Worm (Caenorhabditis elegans) whole organism, midembryonic: ENCODE data around the gene daf-41.
A peak's percentile ranks its signal among the peaks of the same experiment; 100 is the strongest.

Experiments
- T22C8.4 ChIP-seq: fragments of 200-800 bp; sonication (Bioruptor generic); IDR thresholded peaks from 2 replicates; pipeline ENCODE4 v1.3.6; 2022; ENCODE audit warnings: missing genetic modification characterization, missing compliant biosample characterization
- cog-1 ChIP-seq: sonication (generic microtip); optimal IDR thresholded peaks from 2 replicates; lab custom pipeline; 2016; ENCODE audit warnings: missing genetic modification characterization, missing compliant biosample characterization
- flt-1 ChIP-seq: fragments of 200-800 bp; sonication (Bioruptor generic); IDR thresholded peaks from 2 replicates; pipeline ENCODE4 v1.3.6; 2022; ENCODE audit warnings: missing genetic modification characterization, missing compliant biosample characterization
- klf-2 ChIP-seq: fragments of 200-800 bp; sonication (Bioruptor generic); conservative IDR thresholded peaks from 2 replicates; pipeline ENCODE4 v1.3.6; 2022; ENCODE audit warnings: missing genetic modification reagents, missing genetic modification characterization, missing compliant biosample characterization
- med-1 ChIP-seq: sonication (generic microtip); optimal IDR thresholded peaks from 2 replicates; lab custom pipeline; 2017; ENCODE audit warnings: missing genetic modification characterization, mild to moderate bottlenecking, missing compliant biosample characterization, antibody characterized with exemption, missing genetic modification reagents; ENCODE audit not compliant: insufficient read depth
- ref-1 ChIP-seq: fragments of 200-800 bp; sonication (Bioruptor generic); conservative IDR thresholded peaks from 2 replicates; pipeline ENCODE4 v1.3.6; 2022; ENCODE audit warnings: missing genetic modification reagents, missing genetic modification characterization, missing compliant biosample characterization
- tab-1 ChIP-seq: fragments of 200-800 bp; sonication (Bioruptor generic); IDR thresholded peaks from 2 replicates; pipeline ENCODE4 v1.3.6; 2022; ENCODE audit warnings: missing genetic modification characterization, missing compliant biosample characterization
- ztf-23 ChIP-seq: fragments of 200-800 bp; sonication (Bioruptor generic); IDR thresholded peaks from 2 replicates; pipeline ENCODE4 v1.3.6; 2022; ENCODE audit warnings: missing genetic modification reagents, missing genetic modification characterization, missing compliant biosample characterization
- ztf-29 ChIP-seq: fragments of 200-800 bp; sonication (Bioruptor generic); IDR thresholded peaks from 2 replicates; pipeline ENCODE4 v1.3.6; 2022; ENCODE audit warnings: missing genetic modification reagents, missing genetic modification characterization, missing compliant biosample characterization

The daf-41 gene

ce11 chrIII:5301786-5302268, 27.3 kb upstream of the daf-41 start, which contains the start of the genes T15B12.2 and F52C9.5:
TSS of gene T15B12.2 (minus strand) at chrIII:5301886.
TSS of gene F52C9.5 (plus strand) at chrIII:5302218.
- no peak for TF ChIP-seq ztf-23 (GFP tag; lab: Robert Waterston, UW)
- TF ChIP-seq klf-2 (GFP tag; lab: Robert Waterston, UW), result no peak
- TF ChIP-seq tab-1 (GFP tag; lab: Robert Waterston, UW), result no peak
- TF ChIP-seq cog-1 (tag; lab: Kevin White, UChicago), result no peak
- no peak for TF ChIP-seq T22C8.4 (GFP tag; lab: Robert Waterston, UW)
- TF ChIP-seq ztf-29 (GFP tag; lab: Robert Waterston, UW), result no peak
- no peak for TF ChIP-seq med-1
- no peak for TF ChIP-seq ref-1
- TF ChIP-seq flt-1 (GFP tag; lab: Robert Waterston, UW), result no peak

ce11 chrIII:5294867-5295266, 20.3 kb upstream of the daf-41 start:
- TF ChIP-seq flt-1 (GFP tag; lab: Robert Waterston, UW) (peak; percentile 96), tab-1 (GFP tag; lab: Robert Waterston, UW) (peak; percentile 95), ref-1 (peak; percentile 88), T22C8.4 (GFP tag; lab: Robert Waterston, UW) (peak; percentile 94), klf-2 (GFP tag; lab: Robert Waterston, UW) (peak; percentile 92), med-1 (peak; percentile 71), ztf-29 (GFP tag; lab: Robert Waterston, UW) (peak; percentile 95), cog-1 (tag; lab: Kevin White, UChicago) (peak; percentile 78), ztf-23 (GFP tag; lab: Robert Waterston, UW) (peak; percentile 95)

ce11 chrIII:5294281-5294680, 19.7 kb upstream of the daf-41 start:
- TF ChIP-seq ztf-29 (GFP tag; lab: Robert Waterston, UW), result no peak
- no peak for TF ChIP-seq klf-2 (GFP tag; lab: Robert Waterston, UW)
- no peak for TF ChIP-seq cog-1 (tag; lab: Kevin White, UChicago)
- no peak for TF ChIP-seq ztf-23 (GFP tag; lab: Robert Waterston, UW)
- TF ChIP-seq tab-1 (GFP tag; lab: Robert Waterston, UW), result no peak
- TF ChIP-seq flt-1 (GFP tag; lab: Robert Waterston, UW), result no peak
- TF ChIP-seq med-1, result no peak
- TF ChIP-seq ref-1, result no peak
- TF ChIP-seq T22C8.4 (GFP tag; lab: Robert Waterston, UW), result no peak

ce11 chrIII:5291281-5291680, 16.7 kb upstream of the daf-41 start:
- no peak for TF ChIP-seq cog-1 (tag; lab: Kevin White, UChicago)
- TF ChIP-seq klf-2 (GFP tag; lab: Robert Waterston, UW), result no peak
- TF ChIP-seq ztf-23 (GFP tag; lab: Robert Waterston, UW), result no peak
- no peak for TF ChIP-seq med-1
- no peak for TF ChIP-seq flt-1 (GFP tag; lab: Robert Waterston, UW)
- TF ChIP-seq T22C8.4 (GFP tag; lab: Robert Waterston, UW), result no peak
- no peak for TF ChIP-seq ztf-29 (GFP tag; lab: Robert Waterston, UW)
- no peak for TF ChIP-seq ref-1
- TF ChIP-seq tab-1 (GFP tag; lab: Robert Waterston, UW), result no peak

ce11 chrIII:5290230-5290629, 15.7 kb upstream of the daf-41 start:
- TF ChIP-seq ztf-23 (GFP tag; lab: Robert Waterston, UW), result no peak
- TF ChIP-seq tab-1 (GFP tag; lab: Robert Waterston, UW), result no peak
- no peak for TF ChIP-seq klf-2 (GFP tag; lab: Robert Waterston, UW)
- TF ChIP-seq ref-1, result no peak
- TF ChIP-seq cog-1 (tag; lab: Kevin White, UChicago), result no peak
- TF ChIP-seq ztf-29 (GFP tag; lab: Robert Waterston, UW), result no peak
- TF ChIP-seq med-1, result no peak
- no peak for TF ChIP-seq flt-1 (GFP tag; lab: Robert Waterston, UW)
- TF ChIP-seq T22C8.4 (GFP tag; lab: Robert Waterston, UW), result no peak

DNA sequence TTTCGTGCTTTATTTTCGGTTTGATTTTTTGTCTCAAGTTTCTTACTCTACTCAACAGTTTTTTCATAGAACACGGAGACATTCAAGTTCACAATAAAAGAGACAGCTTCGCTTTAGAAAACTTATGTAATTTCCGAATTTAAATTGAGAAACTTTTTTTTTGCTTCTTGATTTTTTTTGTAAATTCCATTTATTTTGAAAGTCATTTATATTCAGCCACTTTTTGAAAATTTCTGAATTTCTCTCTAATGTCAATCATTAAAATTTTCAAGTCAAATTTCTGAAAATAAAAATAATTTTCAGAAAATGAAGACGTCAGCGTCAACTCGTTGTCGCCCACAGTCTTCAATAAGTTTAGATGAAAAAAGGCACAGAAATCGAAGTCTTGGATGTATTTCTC, 13.3 kb upstream of the daf-41 start, which contains the start of gene T15B12.1:
Gene T15B12.1, plus strand, starts transcription at position 301 of the 400 bp plus-strand sequence.
- TF ChIP-seq tab-1 (GFP tag; lab: Robert Waterston, UW) (no peak), klf-2 (GFP tag; lab: Robert Waterston, UW) (no peak), med-1 (no peak), flt-1 (GFP tag; lab: Robert Waterston, UW) (no peak), cog-1 (tag; lab: Kevin White, UChicago) (no peak), ztf-29 (GFP tag; lab: Robert Waterston, UW) (no peak), ref-1 (no peak), T22C8.4 (GFP tag; lab: Robert Waterston, UW) (no peak), ztf-23 (GFP tag; lab: Robert Waterston, UW) (no peak)

- no peak for TF ChIP-seq ztf-23 (GFP tag; lab: Robert Waterston, UW)
These were observed 11.6 kb upstream of the daf-41 start, which contains the start of gene ZC395.11 for ce11 chrIII:5286205-5286604. TSS of gene ZC395.11 (minus strand) at chrIII:5286305.

DNA sequence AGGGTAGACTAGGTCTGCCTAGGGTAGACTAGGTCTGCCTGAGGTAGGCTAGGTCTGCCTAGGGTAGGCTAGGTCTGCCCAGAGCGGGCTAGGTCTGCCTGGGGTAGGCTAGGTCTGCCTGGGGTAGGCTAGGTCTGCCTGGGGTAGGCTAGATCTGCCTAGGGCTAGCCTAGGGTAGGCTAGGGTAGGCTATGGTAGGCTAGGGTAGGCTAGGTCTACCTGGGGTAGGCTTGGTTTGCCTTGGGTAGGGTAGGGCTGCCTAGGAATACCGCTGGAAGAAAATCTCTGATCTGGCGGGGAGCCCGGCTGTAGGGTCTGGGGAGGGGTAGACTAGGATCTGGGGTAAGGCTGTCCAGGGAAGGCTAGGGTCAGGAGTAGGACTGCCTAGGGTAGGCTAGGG, 10.9 kb upstream of the daf-41 start:
- TF ChIP-seq tab-1 (GFP tag; lab: Robert Waterston, UW) (0 out of 2 replicates have a peak, but pooled peaks have one; percentile 54), T22C8.4 (GFP tag; lab: Robert Waterston, UW) (no peak), ztf-23 (GFP tag; lab: Robert Waterston, UW) (no peak), ztf-29 (GFP tag; lab: Robert Waterston, UW) (no peak)

- TF ChIP-seq cog-1 (tag; lab: Kevin White, UChicago) (no peak), klf-2 (GFP tag; lab: Robert Waterston, UW) (no peak), ztf-29 (GFP tag; lab: Robert Waterston, UW) (no peak), ref-1 (no peak), ztf-23 (GFP tag; lab: Robert Waterston, UW) (no peak)
These were observed 5.7 kb upstream of the daf-41 start for ce11 chrIII:5280228-5280627.

ce11 chrIII:5277740-5278139, 3.2 kb upstream of the daf-41 start, which contains the start of gene clk-1:
TSS of gene clk-1 (plus strand) at chrIII:5277894.
- TF ChIP-seq klf-2 (GFP tag; lab: Robert Waterston, UW), result no peak
- no peak for TF ChIP-seq ztf-29 (GFP tag; lab: Robert Waterston, UW)
- TF ChIP-seq flt-1 (GFP tag; lab: Robert Waterston, UW), result no peak
- TF ChIP-seq ztf-23 (GFP tag; lab: Robert Waterston, UW), result no peak
- TF ChIP-seq ref-1, result no peak
